Worm (Caenorhabditis elegans): ENCODE results near the gene cest-34.

Gene cest-34

DNA sequence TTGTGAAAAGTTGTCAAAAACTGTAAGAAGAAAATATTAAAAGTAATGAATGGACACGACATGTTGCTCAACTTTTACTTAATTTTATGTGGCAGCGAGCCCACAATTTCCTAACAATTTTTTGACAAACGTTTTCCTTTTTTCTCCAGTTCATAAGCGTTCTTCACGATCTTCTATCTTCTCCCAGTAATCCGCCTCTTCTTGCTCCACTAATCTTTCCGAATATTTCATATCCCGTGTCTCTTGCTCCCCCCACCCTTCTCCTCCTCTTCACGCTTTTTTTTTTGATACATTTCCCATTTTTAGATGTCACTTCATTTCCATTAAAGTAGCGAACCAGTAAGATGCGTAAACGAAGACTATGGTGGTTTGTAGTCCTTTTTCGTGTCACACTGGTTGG lies 43.7 kb upstream of the cest-34 start, which contains the start of gene scd-2:
Gene scd-2 (plus strand): TSS at position 301 of the 400 bp plus-strand sequence.
- TF ChIP-seq unc-62 (GFP tag; optimal IDR thresholded peaks at IDR 0.05) (no peak), nhr-71 (tag; optimal IDR thresholded peaks at IDR 0.05) (no peak), lin-13 (GFP tag; optimal IDR thresholded peaks at IDR 0.05) (no peak), ama-1 (optimal IDR thresholded peaks at IDR 0.05) (no peak), C16A3.4 (tag; optimal IDR thresholded peaks at IDR 0.05) (no peak), aly-2 (tag; optimal IDR thresholded peaks at IDR 0.05) (no peak), pag-3 (tag; optimal IDR thresholded peaks at IDR 0.05; ENCODE audit: borderline replicate concordance, insufficient read depth) (no peak), nhr-11 (tag; optimal IDR thresholded peaks at IDR 0.05) (no peak), mab-9 (GFP tag; IDR thresholded peaks at IDR 0.05) (no peak), ceh-88 (GFP tag; IDR thresholded peaks at IDR 0.05) (no peak), nhr-77 (tag; optimal IDR thresholded peaks at IDR 0.05) (no peak), zag-1 (tag; optimal IDR thresholded peaks at IDR 0.05) (no peak), nhr-12 (tag; optimal IDR thresholded peaks at IDR 0.05) (no peak), elt-3 (tag; optimal IDR thresholded peaks at IDR 0.05) (no peak), alr-1 (tag; optimal IDR thresholded peaks at IDR 0.05; ENCODE audit: borderline replicate concordance) (no peak), mef-2 (tag; optimal IDR thresholded peaks at IDR 0.05) (no peak)

DNA sequence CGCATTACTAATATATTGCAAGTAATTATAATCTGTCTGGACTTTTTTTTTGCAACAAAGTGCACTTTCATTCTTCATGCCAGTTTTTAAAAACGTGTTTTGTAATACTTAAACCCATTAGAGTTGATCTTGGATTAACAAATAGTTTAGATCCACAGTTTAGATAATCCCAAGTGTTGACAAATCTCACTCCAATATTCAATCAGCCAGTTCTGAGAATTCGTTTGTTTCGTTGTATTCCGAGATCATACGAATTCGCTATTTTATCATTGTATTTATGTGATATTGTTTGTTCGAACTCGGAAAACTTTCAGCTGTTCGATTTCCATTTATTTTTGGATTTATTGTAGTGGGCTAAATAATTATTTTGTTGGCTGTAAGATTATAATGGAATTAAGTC lies 30.8 kb upstream of the cest-34 start:
- TF ChIP-seq pax-3 (tag; optimal IDR thresholded peaks at IDR 0.05), result peak; percentile 19
- TF ChIP-seq ces-1 (GFP tag; optimal IDR thresholded peaks at IDR 0.05), result no peak
- peak; percentile 97 for TF ChIP-seq dsc-1 (tag; optimal IDR thresholded peaks at IDR 0.05)
- TF ChIP-seq nhr-71 (tag; optimal IDR thresholded peaks at IDR 0.05), result peak; percentile 27
- TF ChIP-seq sox-4 (tag; optimal IDR thresholded peaks at IDR 0.05), result peak; percentile 66
- TF ChIP-seq lin-35 (GFP tag; optimal IDR thresholded peaks at IDR 0.05), result no peak
- TF ChIP-seq nhr-47 (tag; optimal IDR thresholded peaks at IDR 0.05), result peak; percentile 36
- TF ChIP-seq fkh-8 (tag; optimal IDR thresholded peaks at IDR 0.05), result peak; percentile 27

DNA sequence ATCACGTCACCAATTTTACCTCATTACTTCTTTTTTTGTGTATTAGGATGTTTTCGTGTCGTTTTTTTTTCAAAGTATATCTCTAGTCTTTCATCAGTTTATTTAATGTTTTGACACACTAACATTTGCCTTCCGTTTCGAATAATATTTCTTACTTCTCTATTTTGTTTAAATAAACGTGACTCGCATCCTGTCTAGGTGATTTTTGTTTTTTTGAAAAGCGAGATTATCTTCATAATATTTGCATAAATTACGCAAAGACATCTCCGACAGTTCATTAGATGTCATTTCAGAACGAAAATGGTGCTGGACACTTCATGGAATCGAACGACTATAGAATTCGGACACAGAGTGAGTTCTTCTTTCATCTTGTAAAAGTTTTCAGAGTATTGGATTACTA lies 27.3 kb upstream of the cest-34 start, which contains the start of gene T10H9.1:
Gene T10H9.1 (plus strand): TSS at position 301 of the 400 bp plus-strand sequence.
- TF ChIP-seq tbx-2 (tag; optimal IDR thresholded peaks at IDR 0.05) (no peak), nhr-77 (tag; optimal IDR thresholded peaks at IDR 0.05) (no peak), sup-37 (GFP tag; optimal IDR thresholded peaks at IDR 0.05) (no peak), blmp-1 (tag; optimal IDR thresholded peaks at IDR 0.05) (no peak)

DNA sequence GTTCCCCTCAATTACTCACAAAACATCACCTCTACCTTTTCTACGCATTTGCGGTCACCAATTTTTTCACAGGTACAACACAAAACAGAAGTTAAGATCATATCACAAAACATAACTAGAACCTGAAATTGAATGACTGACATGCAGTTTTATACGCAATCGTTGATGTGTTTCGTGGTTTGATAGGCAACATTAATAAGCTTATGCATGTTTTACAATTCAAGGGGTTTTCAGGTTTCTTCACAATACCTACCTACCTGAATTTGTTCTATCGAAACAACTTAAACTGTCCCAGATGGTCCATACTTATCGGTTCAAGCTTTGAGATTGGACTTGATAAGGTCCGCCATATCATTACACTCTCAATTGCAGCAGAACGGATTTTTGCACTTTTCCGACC lies 26.1 kb upstream of the cest-34 start:
- no peak for TF ChIP-seq xbp-1 (tag; optimal IDR thresholded peaks at IDR 0.05)
- no peak for TF ChIP-seq pag-3 (tag; optimal IDR thresholded peaks at IDR 0.05; ENCODE audit: borderline replicate concordance, insufficient read depth)
- TF ChIP-seq ztf-4 (tag; optimal IDR thresholded peaks at IDR 0.05), result no peak
- no peak for TF ChIP-seq mdl-1 (tag; optimal IDR thresholded peaks at IDR 0.05)
- TF ChIP-seq nhr-47 (tag; optimal IDR thresholded peaks at IDR 0.05), result no peak
- no peak for TF ChIP-seq skn-1 (tag; optimal IDR thresholded peaks at IDR 0.05)
- no peak for TF ChIP-seq mep-1 (tag; optimal IDR thresholded peaks at IDR 0.05)
- no peak for TF ChIP-seq isw-1 (GFP tag; IDR thresholded peaks at IDR 0.05)
- TF ChIP-seq unc-98 (GFP tag; IDR thresholded peaks at IDR 0.05), result no peak
- TF ChIP-seq unc-130 (tag; optimal IDR thresholded peaks at IDR 0.05), result no peak
- TF ChIP-seq ceh-8 (GFP tag; optimal IDR thresholded peaks at IDR 0.05), result no peak
- TF ChIP-seq tbx-2 (tag; optimal IDR thresholded peaks at IDR 0.05), result no peak

DNA sequence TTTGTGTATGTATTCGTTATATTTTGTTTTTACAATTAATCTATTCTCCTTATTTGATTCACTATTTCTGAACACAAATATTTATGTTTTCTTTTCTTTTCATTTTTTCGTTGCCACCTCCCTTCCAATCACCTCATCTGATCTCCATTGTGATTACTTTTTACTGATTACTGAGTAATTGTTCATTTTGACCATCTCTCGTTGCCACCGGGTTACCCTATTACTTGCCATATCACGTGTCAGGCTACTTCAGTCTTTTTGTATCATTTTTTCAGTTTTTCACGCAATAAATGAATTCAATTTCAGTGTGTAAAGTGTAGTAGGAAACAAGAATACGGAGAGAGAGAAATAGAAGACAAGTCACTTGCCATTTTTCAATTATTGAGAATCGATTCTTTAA lies 24.5 kb upstream of the cest-34 start, which contains the start of gene T10H9.8:
Gene T10H9.8 (plus strand): TSS at position 301 of the 400 bp plus-strand sequence.
- TF ChIP-seq nhr-20 (tag; optimal IDR thresholded peaks at IDR 0.05) (peak; percentile 33), efl-1 (optimal IDR thresholded peaks at IDR 0.05) (no peak), efl-1 (GFP tag; optimal IDR thresholded peaks at IDR 0.05 in 1 of 2) (peak in 1 of 2 experiments; percentile 19), ceh-90 (tag; optimal IDR thresholded peaks at IDR 0.05) (no peak)
